Worm (Caenorhabditis elegans) whole organism, L2 larva: ENCODE measurements around the gene ilys-2.
A peak's percentile ranks its signal among the peaks of the same experiment; 100 is the strongest.

Experiments
- F13H6.1 ChIP-seq: sonication (generic microtip); optimal IDR thresholded peaks from 2 replicates; lab custom pipeline; 2016; ENCODE audit warnings: missing genetic modification characterization, missing compliant biosample characterization
- R02D3.7 ChIP-seq: fragments of 150-350 bp; optimal IDR thresholded peaks from 2 replicates; lab custom pipeline; 2014; ENCODE audit warnings: missing biosample characterization, missing genetic modification characterization
- ZK546.5 ChIP-seq: sonication (generic microtip); optimal IDR thresholded peaks from 2 replicates; lab custom pipeline; 2017; ENCODE audit warnings: missing biosample characterization, missing genetic modification characterization
- ama-1 ChIP-seq: fragments of 150-350 bp; optimal IDR thresholded peaks from 2 replicates; lab custom pipeline; 2018; ENCODE audit warnings: inconsistent platforms
- ceh-82 ChIP-seq: fragments of 150-350 bp; optimal IDR thresholded peaks from 2 replicates; lab custom pipeline; 2014; ENCODE audit warnings: missing biosample characterization, missing genetic modification characterization
- egl-27 ChIP-seq: sonication (generic microtip); optimal IDR thresholded peaks from 3 replicates; lab custom pipeline; 2017; ENCODE audit warnings: missing biosample characterization, missing genetic modification reagents, missing genetic modification characterization
- fos-1 ChIP-seq: fragments of 150-350 bp; optimal IDR thresholded peaks from 2 replicates; lab custom pipeline; 2014; ENCODE audit warnings: missing biosample characterization, missing genetic modification characterization
- gmeb-1 ChIP-seq: fragments of 150-350 bp; optimal IDR thresholded peaks from 2 replicates; lab custom pipeline; 2014; ENCODE audit warnings: missing biosample characterization, missing genetic modification characterization
- lin-11 ChIP-seq: fragments of 150-350 bp; sonication (generic microtip); optimal IDR thresholded peaks from 2 replicates; lab custom pipeline; 2014; ENCODE audit warnings: missing biosample characterization, missing genetic modification characterization, inconsistent platforms, mixed read lengths
- lin-13 ChIP-seq: fragments of 150-350 bp; optimal IDR thresholded peaks from 2 replicates; lab custom pipeline; 2014; ENCODE audit warnings: missing biosample characterization, missing genetic modification reagents, missing genetic modification characterization
- lsy-2 ChIP-seq, 2 experiments: fragments of 150-350 bp in 1 of 2; sonication (generic microtip) in 1 of 2; optimal IDR thresholded peaks; 2 replicates each; lab custom pipeline; 2014 to 2017; ENCODE audit warnings: missing biosample characterization in 2 of 2, missing genetic modification characterization in 2 of 2
- nhr-11 ChIP-seq: fragments of 150-350 bp; optimal IDR thresholded peaks from 2 replicates; lab custom pipeline; 2014; ENCODE audit warnings: missing biosample characterization, missing genetic modification characterization
- nhr-12 ChIP-seq: fragments of 150-350 bp; optimal IDR thresholded peaks from 2 replicates; lab custom pipeline; 2014; ENCODE audit warnings: missing biosample characterization, missing genetic modification characterization
- nhr-25 ChIP-seq: fragments of 150-350 bp; sonication (generic microtip); optimal IDR thresholded peaks from 3 replicates; lab custom pipeline; 2014; ENCODE audit warnings: missing biosample characterization, missing genetic modification characterization
- peb-1 ChIP-seq: fragments of 150-350 bp; optimal IDR thresholded peaks from 2 replicates; lab custom pipeline; 2014; ENCODE audit warnings: missing biosample characterization, missing genetic modification characterization
- skn-1 ChIP-seq: sonication (generic microtip); optimal IDR thresholded peaks from 2 replicates; lab custom pipeline; 2017; ENCODE audit warnings: missing biosample characterization, missing genetic modification characterization
- snpc-4 ChIP-seq: fragments of 150-350 bp; optimal IDR thresholded peaks from 2 replicates; lab custom pipeline; 2014; ENCODE audit warnings: missing biosample characterization, missing genetic modification characterization
- unc-55 ChIP-seq: fragments of 150-350 bp; sonication (generic microtip); optimal IDR thresholded peaks from 3 replicates; lab custom pipeline; 2014; ENCODE audit warnings: missing biosample characterization, missing genetic modification reagents, missing genetic modification characterization
- ztf-11 ChIP-seq: sonication (generic microtip); optimal IDR thresholded peaks from 2 replicates; lab custom pipeline; 2017; ENCODE audit warnings: missing biosample characterization, missing genetic modification characterization
- ztf-4 ChIP-seq: fragments of 150-350 bp; optimal IDR thresholded peaks from 2 replicates; lab custom pipeline; 2014; ENCODE audit warnings: missing biosample characterization, missing genetic modification characterization

The ilys-2 gene

ce11 chrIV:2497615-2498183 is 30.2 kb downstream of the ilys-2 start, which contains the start of gene Y69A2AR.16:
Gene Y69A2AR.16 (plus strand): TSS chrIV:2497803.
- TF ChIP-seq lin-11 (tag; lab: Kevin White, UChicago) (no peak), F13H6.1 (tag; lab: Kevin White, UChicago) (no peak), lsy-2 (tag; optimal IDR thresholded peaks at IDR 0.05; lab: Kevin White, UChicago) (peak in 1 of 2 experiments; percentile 22)
- TF ChIP-seq, all 48 proteins: peak for 1

DNA sequence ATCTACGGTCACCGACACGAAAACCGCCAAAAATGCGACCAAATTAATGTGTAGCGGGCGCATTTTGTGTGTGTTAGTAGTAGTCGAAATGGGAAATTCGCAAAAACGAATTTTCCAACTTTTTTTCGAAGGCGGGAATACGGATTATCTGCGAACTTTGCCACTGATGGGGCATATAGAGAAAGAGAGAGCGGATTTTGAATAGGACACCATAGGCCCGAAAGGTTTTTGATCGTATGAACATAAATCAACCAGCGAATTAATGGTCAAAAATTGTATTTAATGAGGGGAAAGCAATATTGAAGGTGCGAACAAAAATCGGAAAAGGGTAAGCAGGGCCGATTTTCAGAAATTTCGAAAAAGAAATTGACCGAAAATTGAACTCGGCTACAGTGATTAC is 40.3 kb downstream of the ilys-2 start, which contains the start of gene Y69A2AR.22:
Y69A2AR.22 (minus strand) TSS at position 101 of the 400 bp plus-strand sequence.
- TF ChIP-seq ama-1 (lab: Kevin White, UChicago), result no peak
- no peak for TF ChIP-seq nhr-11 (tag; lab: Kevin White, UChicago)
- no peak for TF ChIP-seq egl-27 (tag; lab: Kevin White, UChicago)
- TF ChIP-seq nhr-12, result no peak
- TF ChIP-seq fos-1 (tag; lab: Kevin White, UChicago), result no peak
- TF ChIP-seq ceh-82 (tag; lab: Kevin White, UChicago), result no peak
- TF ChIP-seq unc-55 (GFP tag; lab: Kevin White, UChicago), result no peak
- TF ChIP-seq skn-1 (tag; lab: Kevin White, UChicago), result no peak
- no peak for TF ChIP-seq peb-1
- no peak for TF ChIP-seq gmeb-1 (tag; lab: Kevin White, UChicago)
- TF ChIP-seq ztf-11 (tag; lab: Kevin White, UChicago), result no peak
- no peak for TF ChIP-seq R02D3.7 (tag; lab: Kevin White, UChicago)
- TF ChIP-seq ZK546.5 (tag; lab: Kevin White, UChicago), result no peak
- no peak for TF ChIP-seq lsy-2 (tag; optimal IDR thresholded peaks at IDR 0.05; lab: Kevin White, UChicago)
- no peak for TF ChIP-seq lin-13 (GFP tag; lab: Kevin White, UChicago)
- no peak for TF ChIP-seq ztf-4
- no peak for TF ChIP-seq nhr-25
- no peak for TF ChIP-seq snpc-4 (tag; lab: Kevin White, UChicago)
